Fruit fly (Drosophila melanogaster): ENCODE results near the gene CG4101.
A peak's percentile ranks its signal among the peaks of the same experiment; 100 is the strongest.

Gene CG4101

DNA sequence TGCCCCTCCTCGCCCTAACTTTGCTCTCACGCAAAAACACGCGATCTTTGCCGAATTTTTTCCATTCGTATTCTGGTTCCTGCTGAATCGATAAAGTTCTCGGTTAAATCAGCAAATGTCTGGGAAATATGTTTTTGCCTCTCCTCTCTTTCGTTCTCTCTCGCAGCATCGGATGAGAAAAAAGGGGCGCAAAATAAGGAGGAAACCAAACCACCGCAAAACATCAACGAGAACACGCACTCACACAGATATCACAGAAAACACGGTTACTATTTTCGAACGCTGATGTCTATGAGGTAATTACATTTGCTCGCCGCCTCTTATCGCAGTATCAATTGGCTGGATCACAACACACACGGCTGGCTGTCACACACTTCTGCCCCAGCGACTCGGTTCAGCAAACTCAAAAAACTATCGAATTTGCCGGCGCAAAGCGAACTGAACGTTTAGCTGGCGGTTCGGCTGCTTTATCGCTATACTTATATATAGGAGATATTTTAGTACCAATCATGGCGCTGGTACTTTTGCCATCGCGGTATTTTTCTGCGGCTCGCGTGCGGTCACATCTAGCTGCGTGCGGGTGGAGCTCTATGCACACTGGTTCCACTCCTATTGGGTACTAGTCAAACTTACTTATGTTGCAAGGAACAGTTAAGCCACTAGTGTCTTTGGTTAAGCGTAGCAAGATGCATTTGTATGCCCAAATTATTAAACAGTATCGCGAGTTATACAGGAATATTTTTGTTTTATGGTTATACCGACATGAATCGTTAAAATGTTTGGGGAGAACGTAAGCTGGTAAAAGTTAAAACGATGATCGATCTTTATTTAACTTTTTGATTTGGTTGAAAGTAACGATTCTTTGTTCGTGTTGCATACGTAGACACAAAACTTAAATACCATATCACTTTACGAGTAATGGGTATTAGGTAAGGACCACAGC, 49.2 kb downstream of the CG4101 start, which contains the start of gene Baldspot:
TSS of gene Baldspot (minus strand) at position 449 of the 943 bp plus-strand sequence.
- TF ChIP-seq CG7101 (tag; optimal IDR thresholded peaks at IDR 0.05) (peak; percentile 63), cic (GFP tag; optimal IDR thresholded peaks at IDR 0.05) (peak; percentile 85), bab1 (GFP tag; optimal IDR thresholded peaks at IDR 0.05) (peak; percentile 31), CG12768 (GFP tag; optimal IDR thresholded peaks at IDR 0.05) (peak; percentile 73), Hr96 (GFP tag; optimal IDR thresholded peaks at IDR 0.05) (peak; percentile 81), kay (GFP tag; ENCODE audit: borderline replicate concordance) (no peak), cnc (optimal IDR thresholded peaks at IDR 0.05) (no peak), Clk (GFP tag; optimal IDR thresholded peaks at IDR 0.05) (peak; percentile 37), CG14711 (tag; optimal IDR thresholded peaks at IDR 0.05) (peak; percentile 71), ovo (GFP tag; optimal IDR thresholded peaks at IDR 0.05) (peak; percentile 50), tj (GFP tag; optimal IDR thresholded peaks at IDR 0.05) (no peak), CG5204 (GFP tag; optimal IDR thresholded peaks at IDR 0.05) (peak; percentile 50), pad (GFP tag; optimal IDR thresholded peaks at IDR 0.05) (peak; percentile 91), CG7045 (GFP tag; optimal IDR thresholded peaks at IDR 0.05) (peak; percentile 73), CG1620 (GFP tag; optimal IDR thresholded peaks at IDR 0.05) (peak; percentile 54), Mnt (GFP tag; optimal IDR thresholded peaks at IDR 0.05) (peak; percentile 85), CG33017 (tag; optimal IDR thresholded peaks at IDR 0.05) (peak; percentile 60), Crg-1 (GFP tag; optimal IDR thresholded peaks at IDR 0.05) (peak; percentile 33), toe (GFP tag; optimal IDR thresholded peaks at IDR 0.05) (peak; percentile 36), CG11617 (GFP tag; optimal IDR thresholded peaks at IDR 0.05) (no peak)

All from whole organism, adult.